Fruit fly (Drosophila melanogaster) whole organism, embryonic: ENCODE measurements around the gene CG13659.

Experiments used
- Ada2b ChIP-seq: fragments of 200-800 bp; sonication (Bioruptor generic); IDR thresholded peaks from 2 replicates; pipeline ENCODE4 v1.3.6; 2022; ENCODE audit warnings: missing biosample characterization, missing genetic modification characterization
- CG10209 ChIP-seq: fragments of 200-800 bp; sonication (Bioruptor generic); optimal IDR thresholded peaks from 3 replicates; lab custom pipeline; 2017; ENCODE audit warnings: missing biosample characterization, mild to moderate bottlenecking, missing genetic modification characterization, missing genetic modification reagents
- CG1024 ChIP-seq: fragments of 200-800 bp; sonication (Bioruptor generic); IDR thresholded peaks from 2 replicates; pipeline ENCODE4 v1.3.6; 2022; ENCODE audit warnings: missing biosample characterization, missing genetic modification characterization
- CG10543 ChIP-seq: fragments of 200-800 bp; sonication (Bioruptor generic); optimal IDR thresholded peaks from 3 replicates; lab custom pipeline; 2017; ENCODE audit warnings: missing biosample characterization, mild to moderate bottlenecking, missing genetic modification characterization, moderate library complexity
- CG11695 ChIP-seq: fragments of 200-800 bp; sonication (Bioruptor generic); IDR thresholded peaks from 3 replicates; pipeline ENCODE4 v1.3.6; 2022; ENCODE audit warnings: missing biosample characterization, missing genetic modification characterization
- CG1233 ChIP-seq: fragments of 200-800 bp; sonication (Bioruptor generic); optimal IDR thresholded peaks from 4 replicates; lab custom pipeline; 2018; ENCODE audit warnings: missing biosample characterization, mild to moderate bottlenecking, missing genetic modification characterization
- CG12391 ChIP-seq: fragments of 200-800 bp; sonication (Bioruptor generic); optimal IDR thresholded peaks from 3 replicates; lab custom pipeline; 2018; ENCODE audit warnings: missing biosample characterization, mild to moderate bottlenecking, missing genetic modification characterization, moderate library complexity
- CG14667 ChIP-seq: fragments of 200-800 bp; sonication (Bioruptor generic); IDR thresholded peaks from 2 replicates; pipeline ENCODE4 v1.3.6; 2022; ENCODE audit warnings: missing biosample characterization, missing genetic modification characterization
- CG15269 ChIP-seq: fragments of 200-800 bp; sonication (Bioruptor generic); optimal IDR thresholded peaks from 2 replicates; lab custom pipeline; 2018; ENCODE audit warnings: missing biosample characterization, mild to moderate bottlenecking, missing genetic modification characterization, moderate library complexity
- CG15479 ChIP-seq: fragments of 200-800 bp; sonication (Bioruptor generic); optimal IDR thresholded peaks from 3 replicates; lab custom pipeline; 2019; ENCODE audit warnings: missing biosample characterization, mild to moderate bottlenecking, missing genetic modification characterization, moderate library complexity
- CG1603 ChIP-seq: fragments of 200-800 bp; sonication (Bioruptor generic); optimal IDR thresholded peaks from 2 replicates; lab custom pipeline; 2019; ENCODE audit warnings: missing biosample characterization, mild to moderate bottlenecking, missing genetic modification characterization, moderate library complexity
- CG17612 ChIP-seq: fragments of 200-800 bp; sonication (Bioruptor generic); IDR thresholded peaks from 2 replicates; pipeline ENCODE4 v1.3.6; 2022; ENCODE audit warnings: missing biosample characterization, missing genetic modification characterization
- CG30020 ChIP-seq: fragments of 200-800 bp; optimal IDR thresholded peaks from 2 replicates; lab custom pipeline; 2019; ENCODE audit warnings: missing biosample characterization, mild to moderate bottlenecking, missing genetic modification characterization, moderate library complexity
- CG30403 ChIP-seq: fragments of 200-800 bp; sonication (Bioruptor generic); optimal IDR thresholded peaks from 3 replicates; lab custom pipeline; 2016; ENCODE audit warnings: missing biosample characterization, missing genetic modification characterization
- CG30431 ChIP-seq: fragments of 200-800 bp; sonication (Bioruptor generic); optimal IDR thresholded peaks from 2 replicates; lab custom pipeline; 2017; ENCODE audit warnings: missing biosample characterization, missing genetic modification characterization
- CG31441 ChIP-seq: fragments of 200-800 bp; sonication (Bioruptor generic); IDR thresholded peaks from 2 replicates; pipeline ENCODE4 v1.3.6; 2022; ENCODE audit warnings: missing biosample characterization, missing genetic modification characterization
- CG33213 ChIP-seq: fragments of 200-800 bp; sonication (Bioruptor generic); optimal IDR thresholded peaks from 3 replicates; lab custom pipeline; 2016; ENCODE audit warnings: missing biosample characterization, missing genetic modification characterization
- CG5953 ChIP-seq: fragments of 200-800 bp; sonication (Bioruptor generic); IDR thresholded peaks from 2 replicates; pipeline ENCODE4 v1.3.6; 2022; ENCODE audit warnings: missing biosample characterization, missing genetic modification characterization
- CG6254 ChIP-seq: fragments of 200-800 bp; sonication (Bioruptor generic); optimal IDR thresholded peaks from 3 replicates; lab custom pipeline; 2017; ENCODE audit warnings: mild to moderate bottlenecking, missing biosample characterization, missing genetic modification reagents, missing genetic modification characterization
- CG7357 ChIP-seq: fragments of 200-800 bp; sonication (Bioruptor generic); IDR thresholded peaks from 3 replicates; pipeline ENCODE4 v1.3.6; 2022; ENCODE audit warnings: missing biosample characterization, missing genetic modification characterization
- CG7839 ChIP-seq: fragments of 200-800 bp; sonication (Bioruptor generic); optimal IDR thresholded peaks from 3 replicates; lab custom pipeline; 2018; ENCODE audit warnings: missing biosample characterization, mild to moderate bottlenecking, missing genetic modification characterization, moderate library complexity
- CG9215 ChIP-seq: fragments of 200-800 bp; sonication (Bioruptor generic); IDR thresholded peaks from 2 replicates; pipeline ENCODE4 v1.3.6; 2022; ENCODE audit warnings: missing biosample characterization, missing genetic modification characterization
- Dad ChIP-seq: fragments of 200-800 bp; sonication (Bioruptor generic); optimal IDR thresholded peaks from 3 replicates; lab custom pipeline; 2016; ENCODE audit warnings: missing biosample characterization, missing genetic modification characterization
- H15 ChIP-seq: fragments of 200-800 bp; sonication (Bioruptor generic); IDR thresholded peaks from 3 replicates; pipeline ENCODE4 v1.3.6; 2022; ENCODE audit warnings: missing biosample characterization, missing genetic modification characterization
- Hr3 ChIP-seq: fragments of 200-800 bp; sonication (Bioruptor generic); optimal IDR thresholded peaks from 3 replicates; lab custom pipeline; 2016; ENCODE audit warnings: missing biosample characterization, missing genetic modification characterization
- Kr ChIP-seq: fragments of 200-800 bp; sonication (Bioruptor generic); optimal IDR thresholded peaks from 2 replicates; lab custom pipeline; 2017; ENCODE audit warnings: missing biosample characterization, mild to moderate bottlenecking, missing genetic modification characterization
- Opbp ChIP-seq: fragments of 200-800 bp; sonication (Bioruptor generic); IDR thresholded peaks from 3 replicates; pipeline ENCODE4 v1.3.6; 2022; ENCODE audit warnings: missing biosample characterization, missing genetic modification characterization; ENCODE audit not compliant: partially characterized antibody
- Rx ChIP-seq: fragments of 200-800 bp; sonication (Bioruptor generic); IDR thresholded peaks from 2 replicates; pipeline ENCODE4 v1.3.6; 2022; ENCODE audit warnings: missing biosample characterization, missing genetic modification characterization
- Xrp1 ChIP-seq: fragments of 200-800 bp; sonication (Bioruptor generic); IDR thresholded peaks from 2 replicates; pipeline ENCODE4 v1.3.6; 2022; ENCODE audit warnings: missing biosample characterization, missing genetic modification characterization
- ara ChIP-seq: fragments of 200-800 bp; sonication (Bioruptor generic); IDR thresholded peaks from 2 replicates; pipeline ENCODE4 v1.3.6; 2022; ENCODE audit warnings: missing biosample characterization, missing genetic modification characterization
- bcd ChIP-seq: fragments of 200-800 bp; sonication (Bioruptor generic); optimal IDR thresholded peaks from 2 replicates; lab custom pipeline; 2017; ENCODE audit warnings: missing biosample characterization, mild to moderate bottlenecking, missing genetic modification characterization
- chn ChIP-seq: fragments of 200-800 bp; sonication (Bioruptor generic); optimal IDR thresholded peaks from 2 replicates; lab custom pipeline; 2016; ENCODE audit warnings: missing biosample characterization, missing genetic modification characterization
- ci ChIP-seq: fragments of 200-800 bp; sonication (Bioruptor generic); IDR thresholded peaks from 3 replicates; pipeline ENCODE4 v1.3.6; 2022; ENCODE audit warnings: missing biosample characterization, missing genetic modification characterization
- dysf ChIP-seq: fragments of 200-800 bp; sonication (Bioruptor generic); IDR thresholded peaks from 3 replicates; pipeline ENCODE4 v1.3.6; 2022; ENCODE audit warnings: missing biosample characterization, missing genetic modification characterization
- emc ChIP-seq: fragments of 200-800 bp; sonication (Bioruptor generic); optimal IDR thresholded peaks from 2 replicates; lab custom pipeline; 2016; ENCODE audit warnings: missing biosample characterization, missing genetic modification characterization
- ewg ChIP-seq: fragments of 200-800 bp; sonication (Bioruptor generic); optimal IDR thresholded peaks from 3 replicates; lab custom pipeline; 2017; ENCODE audit warnings: mild to moderate bottlenecking, missing biosample characterization, missing genetic modification reagents, missing genetic modification characterization
- fd102C ChIP-seq: fragments of 200-800 bp; sonication (Bioruptor generic); optimal IDR thresholded peaks from 2 replicates; lab custom pipeline; 2018; ENCODE audit warnings: missing biosample characterization, mild to moderate bottlenecking, missing genetic modification characterization, moderate library complexity
- gcm2 ChIP-seq: fragments of 200-800 bp; sonication (Bioruptor generic); optimal IDR thresholded peaks from 2 replicates; lab custom pipeline; 2016; ENCODE audit warnings: missing biosample characterization, missing genetic modification characterization
- grn ChIP-seq: fragments of 200-800 bp; sonication (Bioruptor generic); optimal IDR thresholded peaks from 3 replicates; lab custom pipeline; 2017; ENCODE audit warnings: missing biosample characterization, missing genetic modification characterization
- lmd ChIP-seq: fragments of 200-800 bp; sonication (Bioruptor generic); IDR thresholded peaks from 2 replicates; pipeline ENCODE4 v1.3.6; 2022; ENCODE audit warnings: missing biosample characterization, missing genetic modification characterization
- mirr ChIP-seq: fragments of 200-800 bp; sonication (Bioruptor generic); optimal IDR thresholded peaks from 3 replicates; lab custom pipeline; 2018; ENCODE audit warnings: missing biosample characterization, mild to moderate bottlenecking, missing genetic modification characterization
- pho ChIP-seq: fragments of 200-800 bp; sonication (Bioruptor generic); optimal IDR thresholded peaks from 2 replicates; lab custom pipeline; 2016; ENCODE audit warnings: missing biosample characterization, missing genetic modification characterization
- run ChIP-seq: fragments of 200-800 bp; sonication (Bioruptor generic); optimal IDR thresholded peaks from 3 replicates; lab custom pipeline; 2018; ENCODE audit warnings: missing biosample characterization, mild to moderate bottlenecking, missing genetic modification characterization
- salm ChIP-seq: fragments of 200-800 bp; sonication (Bioruptor generic); optimal IDR thresholded peaks from 2 replicates; lab custom pipeline; 2018; ENCODE audit warnings: missing biosample characterization, mild to moderate bottlenecking, missing genetic modification characterization
- sd ChIP-seq: fragments of 200-800 bp; sonication (Bioruptor generic); optimal IDR thresholded peaks from 3 replicates; lab custom pipeline; 2018; ENCODE audit warnings: missing biosample characterization, mild to moderate bottlenecking, missing genetic modification characterization, moderate library complexity
- sens ChIP-seq: fragments of 200-800 bp; sonication (Bioruptor generic); peaks from one replicate; lab custom pipeline; 2016; ENCODE audit warnings: missing biosample characterization, missing genetic modification characterization
- sima ChIP-seq: fragments of 200-800 bp; sonication (Bioruptor generic); optimal IDR thresholded peaks from 2 replicates; lab custom pipeline; 2016; ENCODE audit warnings: missing biosample characterization, missing genetic modification characterization
- sob ChIP-seq: fragments of 200-800 bp; sonication (Bioruptor generic); IDR thresholded peaks from 2 replicates; pipeline ENCODE4 v1.3.6; 2022; ENCODE audit warnings: missing biosample characterization, missing genetic modification characterization
- trem ChIP-seq: fragments of 200-800 bp; optimal IDR thresholded peaks from 3 replicates; lab custom pipeline; 2019; ENCODE audit warnings: missing biosample characterization, mild to moderate bottlenecking, missing genetic modification characterization, moderate library complexity
- z ChIP-seq: fragments of 200-800 bp; sonication (Bioruptor generic); IDR thresholded peaks from 3 replicates; pipeline ENCODE4 v1.3.6; 2022; ENCODE audit warnings: missing biosample characterization, missing genetic modification characterization
- zfh2 ChIP-seq: fragments of 200-800 bp; sonication (Bioruptor generic); optimal IDR thresholded peaks from 2 replicates; lab custom pipeline; 2016; ENCODE audit warnings: missing biosample characterization, missing genetic modification characterization

CG13659 gene

DNA sequence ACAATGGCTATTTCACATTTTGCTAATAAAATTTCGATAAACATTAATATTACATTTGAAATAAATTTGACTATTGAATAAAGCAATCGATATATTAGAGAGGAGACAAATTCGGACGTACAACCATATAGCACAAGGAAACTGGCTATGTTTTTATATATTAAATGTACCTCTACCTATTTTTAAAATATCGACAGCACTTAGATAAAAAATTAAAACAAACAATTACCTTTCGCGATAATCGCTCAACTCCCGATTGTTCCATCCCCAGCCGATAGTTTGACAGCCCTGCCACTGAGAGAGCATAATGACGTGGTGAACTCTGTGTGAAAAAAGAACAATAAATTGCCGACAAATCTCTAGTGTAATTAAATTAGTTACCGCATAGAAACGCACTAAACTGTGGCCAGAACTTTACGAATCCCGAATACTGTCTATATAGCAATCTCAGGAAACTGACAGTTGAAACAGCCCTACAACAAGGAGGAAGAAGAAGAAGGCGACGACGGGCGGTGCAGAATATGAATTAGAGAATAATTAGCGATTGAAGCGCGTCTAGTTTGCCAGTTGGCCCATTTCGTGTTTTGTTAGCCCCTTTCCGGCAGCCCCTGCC, 42.0 kb upstream of the CG13659 start, which contains the start of gene CG11857 (continued):
- peak; percentile 99 for TF ChIP-seq CG30403
- TF ChIP-seq CG31441 (GFP tag; lab: Robert Waterston, UW): peak; percentile 96
- TF ChIP-seq CG1603 (tag; lab: Kevin White, UChicago): peak; percentile 97
- peak; percentile 99 for TF ChIP-seq Hr3 (GFP tag; lab: Kevin White, UChicago)
- peak; percentile 88 for TF ChIP-seq salm (tag; lab: Kevin White, UChicago)
- peak; percentile 97 for TF ChIP-seq Dad (GFP tag; lab: Kevin White, UChicago)
- peak; percentile 100 for TF ChIP-seq sob (GFP tag; lab: Robert Waterston, UW)
- peak; percentile 99 for TF ChIP-seq ci (GFP tag; lab: Robert Waterston, UW)
- TF ChIP-seq fd102C (GFP tag; lab: Kevin White, UChicago): peak; percentile 79
- peak; percentile 92 for TF ChIP-seq ewg
- peak; percentile 99 for TF ChIP-seq CG14667 (GFP tag; lab: Robert Waterston, UW)
- TF ChIP-seq pho (GFP tag; lab: Kevin White, UChicago): peak; percentile 98
- peak; percentile 94 for TF ChIP-seq emc (GFP tag; lab: Kevin White, UChicago)
- TF ChIP-seq CG30020 (tag; lab: Kevin White, UChicago): peak; percentile 92
- TF ChIP-seq CG10209 (GFP tag; lab: Kevin White, UChicago): peak; percentile 97
- TF ChIP-seq CG1233 (GFP tag; lab: Kevin White, UChicago): peak; percentile 98
- peak; percentile 80 for TF ChIP-seq run (tag; lab: Kevin White, UChicago)
- peak; percentile 70; the same call in 2 of the 3 replicates for TF ChIP-seq z
- peak; percentile 97 for TF ChIP-seq CG17612 (GFP tag; lab: Robert Waterston, UW)
- peak; percentile 99 for TF ChIP-seq H15 (GFP tag; lab: Robert Waterston, UW)
- peak; percentile 97 for TF ChIP-seq CG30431 (GFP tag; lab: Kevin White, UChicago)
- peak; percentile 99 for TF ChIP-seq Opbp (GFP tag; lab: Robert Waterston, UW)
- peak; percentile 21 for TF ChIP-seq Kr (GFP tag; lab: Kevin White, UChicago)
- TF ChIP-seq Xrp1: peak; percentile 99
- peak; percentile 74 for TF ChIP-seq CG6254 (GFP tag; lab: Kevin White, UChicago)
- TF ChIP-seq sens (GFP tag; lab: Kevin White, UChicago): peak; percentile 100
- peak; percentile 90 for TF ChIP-seq sima (GFP tag; lab: Kevin White, UChicago)
- peak; percentile 96 for TF ChIP-seq CG11695
- TF ChIP-seq Rx (GFP tag; lab: Robert Waterston, UW): peak; percentile 98
- TF ChIP-seq lmd (GFP tag; lab: Robert Waterston, UW): peak; percentile 99
- TF ChIP-seq CG9215: peak; percentile 99
- peak; percentile 98 for TF ChIP-seq CG7839
- TF ChIP-seq zfh2 (GFP tag; lab: Kevin White, UChicago): peak; percentile 99
- TF ChIP-seq sd (tag; lab: Kevin White, UChicago): peak; percentile 90
- peak; percentile 95 for TF ChIP-seq CG7357
- TF ChIP-seq CG10543: peak; percentile 95
- peak; percentile 30 for TF ChIP-seq CG15479 (GFP tag; lab: Kevin White, UChicago)
- TF ChIP-seq gcm2: peak; percentile 88
- peak; percentile 79 for TF ChIP-seq grn (GFP tag; lab: Kevin White, UChicago)
- TF ChIP-seq bcd (GFP tag; lab: Kevin White, UChicago): peak; percentile 97
- peak; percentile 97 for TF ChIP-seq CG33213 (GFP tag; lab: Kevin White, UChicago)
- TF ChIP-seq CG12391: peak; percentile 99
- TF ChIP-seq CG1024: peak; percentile 95
- TF ChIP-seq trem (tag; lab: Kevin White, UChicago): peak; percentile 97
- peak; percentile 97 for TF ChIP-seq CG15269
- peak; percentile 98 for TF ChIP-seq Ada2b (GFP tag; lab: Robert Waterston, UW)
- peak; percentile 98 for TF ChIP-seq ara (GFP tag; lab: Robert Waterston, UW)
- peak; percentile 96 for TF ChIP-seq CG5953 (GFP tag; lab: Robert Waterston, UW)
- TF ChIP-seq mirr: peak; percentile 95
- peak; percentile 98 for TF ChIP-seq chn (GFP tag; lab: Kevin White, UChicago)
- peak; percentile 99 for TF ChIP-seq dysf (GFP tag; lab: Robert Waterston, UW)
